Worm (Caenorhabditis elegans) whole organism, young adult: ENCODE results near the gene K04C2.2.

Experiments used
- C06A6.2 ChIP-seq: fragments of 200-800 bp; sonication (Bioruptor generic); conservative IDR thresholded peaks from 2 replicates; pipeline ENCODE4 v1.3.6; 2022; ENCODE audit warnings: missing genetic modification characterization, missing compliant biosample characterization
- F49E8.2 ChIP-seq: sonication (generic microtip); optimal IDR thresholded peaks from 3 replicates; lab custom pipeline; 2017; ENCODE audit warnings: missing genetic modification characterization, mild to moderate bottlenecking, missing compliant biosample characterization, antibody characterized with exemption, moderate library complexity; ENCODE audit not compliant: insufficient read depth
- F57C9.4 ChIP-seq: sonication (generic microtip); optimal IDR thresholded peaks from 2 replicates; lab custom pipeline; 2017; ENCODE audit warnings: mild to moderate bottlenecking, missing genetic modification characterization, missing compliant biosample characterization
- attf-3 ChIP-seq: fragments of 200-800 bp; sonication (Bioruptor generic); conservative IDR thresholded peaks from 2 replicates; pipeline ENCODE4 v1.3.6; 2022; ENCODE audit warnings: missing genetic modification reagents, missing genetic modification characterization, missing compliant biosample characterization
- bed-1 ChIP-seq: fragments of 200-800 bp; sonication (Bioruptor generic); IDR thresholded peaks from 2 replicates; pipeline ENCODE4 v1.3.6; 2022; ENCODE audit warnings: missing genetic modification reagents, missing genetic modification characterization, missing compliant biosample characterization
- egrh-3 ChIP-seq: fragments of 200-800 bp; sonication (Bioruptor generic); IDR thresholded peaks from 2 replicates; pipeline ENCODE4 v1.3.6; 2022; ENCODE audit warnings: missing genetic modification reagents, missing genetic modification characterization, missing compliant biosample characterization
- hmg-20 ChIP-seq: fragments of 200-800 bp; sonication (Bioruptor generic); IDR thresholded peaks from 2 replicates; pipeline ENCODE4 v1.3.6; 2022; ENCODE audit warnings: missing genetic modification reagents, missing genetic modification characterization, missing compliant biosample characterization
- hsf-1 ChIP-seq: fragments of 200-800 bp; sonication (Bioruptor generic); IDR thresholded peaks from 2 replicates; pipeline ENCODE4 v1.3.6; 2022; ENCODE audit warnings: missing genetic modification reagents, missing genetic modification characterization, missing compliant biosample characterization
- pha-4 ChIP-seq: fragments of 150-350 bp; sonication (generic microtip); optimal IDR thresholded peaks from 2 replicates; lab custom pipeline; 2014; ENCODE audit warnings: missing biosample characterization, missing genetic modification reagents, missing genetic modification characterization
- snpc-1.1 ChIP-seq: sonication (generic microtip); optimal IDR thresholded peaks from 2 replicates; lab custom pipeline; 2017; ENCODE audit warnings: missing genetic modification characterization, mild to moderate bottlenecking, missing compliant biosample characterization, antibody characterized with exemption, moderate library complexity, missing genotype, missing genetic modification reagents; ENCODE audit not compliant: insufficient read depth
- snpc-1.3 ChIP-seq: sonication (generic microtip); optimal IDR thresholded peaks from 2 replicates; lab custom pipeline; 2017; ENCODE audit warnings: missing genetic modification characterization, mild to moderate bottlenecking, missing compliant biosample characterization, antibody characterized with exemption, moderate library complexity, missing genotype, missing genetic modification reagents; ENCODE audit not compliant: insufficient read depth
- snpc-4 ChIP-seq, 5 experiments: fragments of 150-350 bp in 1 of 5; sonication (generic microtip) in 4 of 5; optimal IDR thresholded peaks; 2 replicates each; lab custom pipeline; 2014 to 2018; ENCODE audit warnings: missing genetic modification characterization in 5 of 5, missing biosample characterization in 3 of 5, antibody characterized with exemption in 2 of 5, mild to moderate bottlenecking in 2 of 5, missing compliant biosample characterization in 2 of 5, missing genotype in 2 of 5, moderate library complexity in 2 of 5, missing genetic modification reagents in 1 of 5
- tbp1 ChIP-seq: fragments of 200-800 bp; sonication (Bioruptor generic); optimal IDR thresholded peaks from 2 replicates; lab custom pipeline; 2018; ENCODE audit warnings: mild to moderate bottlenecking, missing genetic modification characterization, missing compliant biosample characterization
- zfh-2 ChIP-seq: fragments of 200-800 bp; sonication (Bioruptor generic); conservative IDR thresholded peaks from 2 replicates; pipeline ENCODE4 v1.3.6; 2022; ENCODE audit warnings: missing genetic modification reagents, missing genetic modification characterization, missing compliant biosample characterization

- no peak for TF ChIP-seq snpc-1.1 (tag; lab: Kevin White, UChicago)
- TF ChIP-seq bed-1 (GFP tag; lab: Robert Waterston, UW), result no peak
- TF ChIP-seq tbp1 (GFP tag; lab: Kevin White, UChicago), result no peak
- no peak for TF ChIP-seq snpc-1.3
- no peak for TF ChIP-seq F49E8.2 (tag; lab: Kevin White, UChicago)
- TF ChIP-seq snpc-4 (GFP tag; optimal IDR thresholded peaks at IDR 0.05; lab: Kevin White, UChicago), result no peak
- TF ChIP-seq snpc-4 (tag; optimal IDR thresholded peaks at IDR 0.05; lab: Kevin White, UChicago), result no peak
- TF ChIP-seq hmg-20, result no peak
- no peak for TF ChIP-seq zfh-2 (GFP tag; lab: Robert Waterston, UW)
- no peak for TF ChIP-seq F57C9.4 (tag; lab: Kevin White, UChicago)
- TF ChIP-seq attf-3 (GFP tag; lab: Robert Waterston, UW), result no peak
- no peak for TF ChIP-seq hsf-1 (GFP tag; lab: Robert Waterston, UW)
- TF ChIP-seq egrh-3 (GFP tag; lab: Robert Waterston, UW), result no peak
- no peak for TF ChIP-seq pha-4
- TF ChIP-seq C06A6.2 (GFP tag; lab: Robert Waterston, UW), result no peak
Measured at ce11 chrIII:6859482-6859881, 30.1 kb upstream of the K04C2.2 start, which contains the start of gene clec-158.
